Worm (Caenorhabditis elegans) whole organism, mixed stage, embryonic: ENCODE data around the gene B0507.7.

Source experiments
- ceh-43 ChIP-seq: fragments of 200-800 bp; sonication (Bioruptor generic); optimal IDR thresholded peaks from 2 replicates; lab custom pipeline; 2018; ENCODE audit warnings: mild to moderate bottlenecking, missing genetic modification characterization, moderate library complexity, missing compliant biosample characterization
- ces-1 ChIP-seq: fragments of 150-350 bp; optimal IDR thresholded peaks from 2 replicates; lab custom pipeline; 2014; ENCODE audit warnings: missing biosample characterization, missing genetic modification reagents, missing genetic modification characterization
- cnd-1 ChIP-seq: fragments of 200-800 bp; sonication (Bioruptor generic); optimal IDR thresholded peaks from 2 replicates; lab custom pipeline; 2018; ENCODE audit warnings: mild to moderate bottlenecking, missing genetic modification characterization, missing compliant biosample characterization
- drap-1 ChIP-seq: fragments of 200-800 bp; sonication (Bioruptor generic); optimal IDR thresholded peaks from 3 replicates; lab custom pipeline; 2018; ENCODE audit warnings: mild to moderate bottlenecking, missing genetic modification characterization, missing compliant biosample characterization
- flh-1 ChIP-seq: fragments of 200-800 bp; sonication (Bioruptor generic); optimal IDR thresholded peaks from 2 replicates; lab custom pipeline; 2018; ENCODE audit warnings: mild to moderate bottlenecking, missing genetic modification characterization, moderate library complexity, missing compliant biosample characterization
- hlh-1 ChIP-seq: fragments of 150-350 bp; optimal IDR thresholded peaks from 2 replicates; lab custom pipeline; 2014; ENCODE audit warnings: missing biosample characterization, missing genetic modification reagents, missing genetic modification characterization
- mep-1 ChIP-seq: fragments of 150-350 bp; optimal IDR thresholded peaks from 2 replicates; lab custom pipeline; 2017; ENCODE audit warnings: missing biosample characterization, missing genetic modification reagents, missing genetic modification characterization, inconsistent platforms
- nhr-2 ChIP-seq: fragments of 150-350 bp; optimal IDR thresholded peaks from 2 replicates; lab custom pipeline; 2014; ENCODE audit warnings: missing biosample characterization, missing genetic modification characterization
- pha-4 ChIP-seq: fragments of 150-350 bp; optimal IDR thresholded peaks from 2 replicates; lab custom pipeline; 2018; ENCODE audit warnings: missing biosample characterization, missing genetic modification reagents, missing genetic modification characterization
- sem-2 ChIP-seq: fragments of 200-800 bp; sonication (Bioruptor generic); optimal IDR thresholded peaks from 2 replicates; lab custom pipeline; 2018; ENCODE audit warnings: mild to moderate bottlenecking, missing genetic modification characterization, missing compliant biosample characterization

Gene B0507.7

ce11 chrV:8716175-8716574 is 42.3 kb downstream of the B0507.7 start, which contains the start of gene glr-5:
Gene glr-5, plus strand, starts transcription at chrV:8716495.
- TF ChIP-seq sem-2 (GFP tag; lab: Kevin White, UChicago) (no peak), hlh-1 (no peak), drap-1 (no peak), nhr-2 (no peak), ces-1 (GFP tag; lab: Kevin White, UChicago) (peak; percentile 86), mep-1 (tag; lab: Kevin White, UChicago) (no peak), ceh-43 (GFP tag; lab: Kevin White, UChicago) (no peak)

- TF ChIP-seq flh-1 (GFP tag; lab: Kevin White, UChicago) (no peak), cnd-1 (tag; lab: Kevin White, UChicago) (no peak), pha-4 (no peak)
Observed at ce11 chrV:8711910-8712309, 46.6 kb downstream of the B0507.7 start, which contains the start of gene ZC178.2. Gene ZC178.2, minus strand, starts transcription at chrV:8712010.
